Worm (Caenorhabditis elegans) whole organism, L3 larva: Measurements from ENCODE around the gene C26G2.2.

Experiments
- ZK546.5 ChIP-seq: sonication (generic microtip); optimal IDR thresholded peaks from 2 replicates; lab custom pipeline; 2017; ENCODE audit warnings: missing biosample characterization, missing genetic modification characterization
- aly-2 ChIP-seq: fragments of 150-350 bp; optimal IDR thresholded peaks from 2 replicates; lab custom pipeline; 2014; ENCODE audit warnings: missing biosample characterization, missing genetic modification characterization
- ama-1 ChIP-seq: fragments of 150-350 bp; optimal IDR thresholded peaks from 2 replicates; lab custom pipeline; 2018
- ceh-28 ChIP-seq: fragments of 150-350 bp; optimal IDR thresholded peaks from 2 replicates; lab custom pipeline; 2014; ENCODE audit warnings: missing biosample characterization, missing genetic modification reagents, missing genetic modification characterization
- ceh-82 ChIP-seq: fragments of 150-350 bp; optimal IDR thresholded peaks from 2 replicates; lab custom pipeline; 2014; ENCODE audit warnings: missing biosample characterization, missing genetic modification characterization
- ceh-9 ChIP-seq: sonication (generic microtip); optimal IDR thresholded peaks from 2 replicates; lab custom pipeline; 2018; ENCODE audit warnings: missing biosample characterization, missing genetic modification characterization
- daf-12 ChIP-seq: fragments of 150-350 bp; optimal IDR thresholded peaks from 2 replicates; lab custom pipeline; 2014; ENCODE audit warnings: missing biosample characterization, missing genetic modification reagents, missing genetic modification characterization
- egl-5 ChIP-seq: fragments of 150-350 bp; optimal IDR thresholded peaks from 2 replicates; lab custom pipeline; 2017; ENCODE audit warnings: missing biosample characterization, missing genetic modification reagents, missing genetic modification characterization, inconsistent platforms
- elt-1 ChIP-seq: fragments of 150-350 bp; optimal IDR thresholded peaks from 2 replicates; lab custom pipeline; 2014; ENCODE audit warnings: missing biosample characterization, missing genetic modification characterization
- elt-2 ChIP-seq: sonication (generic microtip); optimal IDR thresholded peaks from 2 replicates; lab custom pipeline; 2016; ENCODE audit warnings: missing genetic modification reagents, mild to moderate bottlenecking, missing genetic modification characterization, missing compliant biosample characterization
- elt-3 ChIP-seq, 3 experiments: fragments of 150-350 bp in 1 of 3; sonication (generic microtip) in 2 of 3; optimal IDR thresholded peaks; 2 replicates in 2 of 3; 4 replicates in 1 of 3; lab custom pipeline; 2014 to 2017; ENCODE audit warnings: missing biosample characterization in 3 of 3, missing genetic modification characterization in 3 of 3
- eor-1 ChIP-seq, 2 experiments: fragments of 150-350 bp; optimal IDR thresholded peaks; 2 replicates each; lab custom pipeline; 2014 to 2018; ENCODE audit warnings: missing biosample characterization in 2 of 2, missing genetic modification characterization in 2 of 2
- fkh-10 ChIP-seq: sonication (generic microtip); optimal IDR thresholded peaks from 2 replicates; lab custom pipeline; 2017; ENCODE audit warnings: missing biosample characterization, missing genetic modification reagents, missing genetic modification characterization
- fkh-2 ChIP-seq: fragments of 150-350 bp; optimal IDR thresholded peaks from 2 replicates; lab custom pipeline; 2014; ENCODE audit warnings: missing biosample characterization, missing genetic modification reagents, missing genetic modification characterization
- fos-1 ChIP-seq: fragments of 150-350 bp; optimal IDR thresholded peaks from 2 replicates; lab custom pipeline; 2014; ENCODE audit warnings: missing biosample characterization, missing genetic modification characterization
- hmg-11 ChIP-seq: sonication (generic microtip); optimal IDR thresholded peaks from 2 replicates; lab custom pipeline; 2016; ENCODE audit warnings: missing genetic modification characterization, missing compliant biosample characterization
- lin-15B ChIP-seq: fragments of 150-350 bp; optimal IDR thresholded peaks from 2 replicates; lab custom pipeline; 2014; ENCODE audit warnings: missing biosample characterization, missing genetic modification characterization
- lin-39 ChIP-seq: fragments of 150-350 bp; optimal IDR thresholded peaks from 2 replicates; lab custom pipeline; 2018; ENCODE audit warnings: missing biosample characterization, missing genetic modification reagents, missing genetic modification characterization
- lsy-12 ChIP-seq: sonication (generic microtip); optimal IDR thresholded peaks from 2 replicates; lab custom pipeline; 2016; ENCODE audit warnings: mild to moderate bottlenecking, missing genetic modification characterization, missing compliant biosample characterization
- nfya-1 ChIP-seq: sonication (generic microtip); optimal IDR thresholded peaks from 2 replicates; lab custom pipeline; 2017; ENCODE audit warnings: missing genetic modification characterization, mild to moderate bottlenecking, missing compliant biosample characterization, antibody characterized with exemption, moderate library complexity; ENCODE audit not compliant: insufficient read depth
- nhr-11 ChIP-seq: fragments of 150-350 bp; optimal IDR thresholded peaks from 2 replicates; lab custom pipeline; 2014; ENCODE audit warnings: missing biosample characterization, missing genetic modification characterization
- nhr-12 ChIP-seq: fragments of 150-350 bp; optimal IDR thresholded peaks from 2 replicates; lab custom pipeline; 2014; ENCODE audit warnings: missing biosample characterization, missing genetic modification characterization
- nhr-23 ChIP-seq: fragments of 150-350 bp; optimal IDR thresholded peaks from 2 replicates; lab custom pipeline; 2014; ENCODE audit warnings: missing biosample characterization, missing genetic modification reagents, missing genetic modification characterization
- nhr-237 ChIP-seq: fragments of 150-350 bp; optimal IDR thresholded peaks from 2 replicates; lab custom pipeline; 2014; ENCODE audit warnings: missing biosample characterization, missing genetic modification characterization
- nhr-28 ChIP-seq: fragments of 150-350 bp; optimal IDR thresholded peaks from 2 replicates; lab custom pipeline; 2014; ENCODE audit warnings: missing biosample characterization, missing genetic modification characterization
- nhr-43 ChIP-seq: sonication (generic microtip); optimal IDR thresholded peaks from 2 replicates; lab custom pipeline; 2016; ENCODE audit warnings: mild to moderate bottlenecking, missing genetic modification characterization, missing compliant biosample characterization; ENCODE audit not compliant: poor library complexity, severe bottlenecking
- pha-4 ChIP-seq: fragments of 150-350 bp; optimal IDR thresholded peaks from 2 replicates; lab custom pipeline; 2014; ENCODE audit warnings: missing biosample characterization, missing genetic modification reagents, missing genetic modification characterization
- pqm-1 ChIP-seq: fragments of 150-350 bp; optimal IDR thresholded peaks from 2 replicates; lab custom pipeline; 2017; ENCODE audit warnings: missing biosample characterization, missing genetic modification characterization, inconsistent platforms
- sea-2 ChIP-seq: fragments of 150-350 bp; sonication (generic microtip); optimal IDR thresholded peaks from 4 replicates; lab custom pipeline; 2014; ENCODE audit warnings: missing biosample characterization, missing genetic modification reagents, missing genetic modification characterization
- snpc-4 ChIP-seq: fragments of 150-350 bp; optimal IDR thresholded peaks from 2 replicates; lab custom pipeline; 2014; ENCODE audit warnings: missing biosample characterization, missing genetic modification characterization
- tbx-2 ChIP-seq: sonication (generic microtip); optimal IDR thresholded peaks from 2 replicates; lab custom pipeline; 2016; ENCODE audit warnings: mild to moderate bottlenecking, missing genetic modification characterization, missing compliant biosample characterization
- unc-39 ChIP-seq: sonication (generic microtip); optimal IDR thresholded peaks from 4 replicates; lab custom pipeline; 2017; ENCODE audit warnings: missing biosample characterization, missing genetic modification characterization
- unc-62 ChIP-seq: fragments of 150-350 bp; sonication (generic microtip); optimal IDR thresholded peaks from 4 replicates; lab custom pipeline; 2014; ENCODE audit warnings: missing biosample characterization, missing genetic modification reagents, missing genetic modification characterization
- zag-1 ChIP-seq: fragments of 150-350 bp; optimal IDR thresholded peaks from 2 replicates; lab custom pipeline; 2014; ENCODE audit warnings: missing biosample characterization, missing genetic modification characterization
- ztf-11 ChIP-seq: fragments of 150-350 bp; optimal IDR thresholded peaks from 2 replicates; lab custom pipeline; 2014; ENCODE audit warnings: missing biosample characterization, missing genetic modification characterization
- ztf-4 ChIP-seq: fragments of 150-350 bp; optimal IDR thresholded peaks from 2 replicates; lab custom pipeline; 2014; ENCODE audit warnings: missing biosample characterization, missing genetic modification characterization

C26G2.2 gene

DNA sequence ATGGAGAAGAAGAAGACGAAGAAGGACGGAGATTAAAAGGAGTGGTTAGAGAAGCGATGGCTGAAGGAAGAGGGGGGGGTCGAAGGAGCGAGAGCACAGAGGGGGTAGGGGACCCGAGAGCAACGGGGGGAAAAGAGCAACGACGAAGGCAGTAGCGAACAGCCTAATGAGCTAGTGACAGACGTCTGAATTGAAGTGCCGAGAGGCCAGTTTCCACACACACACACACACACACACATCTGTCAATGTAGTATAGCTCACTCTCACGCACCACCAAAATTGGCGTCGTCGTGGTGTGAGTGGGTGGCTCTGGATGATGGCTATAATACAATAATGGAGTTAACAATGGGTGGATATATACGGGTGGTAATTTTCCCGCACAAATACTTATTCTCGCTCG is 27.4 kb upstream of the C26G2.2 start:
- TF ChIP-seq ztf-11 (tag; lab: Kevin White, UChicago) (no peak), eor-1 (tag; optimal IDR thresholded peaks at IDR 0.05; lab: Kevin White, UChicago) (no peak), hmg-11 (tag; lab: Kevin White, UChicago) (peak; percentile 68), snpc-4 (tag; lab: Kevin White, UChicago) (peak; percentile 13), nhr-237 (tag; lab: Kevin White, UChicago) (no peak), fkh-10 (peak; percentile 23), nhr-23 (tag; lab: Kevin White, UChicago) (no peak), lin-39 (tag; lab: Kevin White, UChicago) (peak; percentile 91), nfya-1 (peak; percentile 64)

- peak; percentile 76 for TF ChIP-seq snpc-4 (tag; lab: Kevin White, UChicago)
- TF ChIP-seq elt-2 (tag; lab: Kevin White, UChicago) = no peak
- TF ChIP-seq, all 47 proteins: peak for 1
Observed at ce11 chrX:14637445-14637844, 26.7 kb upstream of the C26G2.2 start.

- TF ChIP-seq hmg-11 (tag; lab: Kevin White, UChicago) (peak; percentile 15), lin-39 (tag; lab: Kevin White, UChicago) (peak; percentile 42), ceh-28 (no peak), ama-1 (lab: Kevin White, UChicago) (no peak), tbx-2 (peak; percentile 32), fkh-10 (peak; percentile 95), nfya-1 (peak; percentile 71)
Observed at ce11 chrX:14639941-14640340, 24.2 kb upstream of the C26G2.2 start.

ce11 chrX:14645392-14645791 is 18.7 kb upstream of the C26G2.2 start, which contains the start of gene F54E4.4:
F54E4.4 (minus strand) TSS chrX:14645492.
- TF ChIP-seq fos-1 (tag; lab: Kevin White, UChicago) = no peak
- TF ChIP-seq elt-2 (tag; lab: Kevin White, UChicago) = no peak
- no peak for TF ChIP-seq daf-12 (tag; lab: Kevin White, UChicago)
- TF ChIP-seq ceh-28 = no peak
- TF ChIP-seq pha-4 = no peak
- no peak for TF ChIP-seq egl-5 (tag; lab: Kevin White, UChicago)
- no peak for TF ChIP-seq tbx-2
- no peak for TF ChIP-seq lsy-12 (tag; lab: Kevin White, UChicago)
- no peak for TF ChIP-seq pqm-1 (tag; lab: Kevin White, UChicago)
- no peak for TF ChIP-seq eor-1 (tag; optimal IDR thresholded peaks at IDR 0.05; lab: Kevin White, UChicago)
- no peak for TF ChIP-seq nhr-28 (tag; lab: Kevin White, UChicago)
- no peak for TF ChIP-seq unc-62 (GFP tag; lab: Kevin White, UChicago)
- no peak for TF ChIP-seq zag-1 (tag; lab: Kevin White, UChicago)
- no peak for TF ChIP-seq snpc-4 (tag; lab: Kevin White, UChicago)
- no peak for TF ChIP-seq ztf-4 (tag; lab: Kevin White, UChicago)
- TF ChIP-seq ceh-82 (tag; lab: Kevin White, UChicago) = no peak
- TF ChIP-seq ceh-9 (tag; lab: Kevin White, UChicago) = no peak
- TF ChIP-seq unc-39 (tag; lab: Kevin White, UChicago) = no peak
- TF ChIP-seq lin-15B (tag; lab: Kevin White, UChicago) = no peak

ce11 chrX:14649224-14649623 is 14.9 kb upstream of the C26G2.2 start:
- TF ChIP-seq elt-3 (tag; optimal IDR thresholded peaks at IDR 0.05; lab: Kevin White, UChicago) (no peak), snpc-4 (tag; lab: Kevin White, UChicago) (no peak), nhr-43 (tag; lab: Kevin White, UChicago) (no peak), elt-1 (tag; lab: Kevin White, UChicago) (no peak), lin-39 (tag; lab: Kevin White, UChicago) (no peak), nhr-11 (tag; lab: Kevin White, UChicago) (no peak), ceh-28 (no peak), fkh-2 (no peak)
- TF ChIP-seq, all 47 proteins: peak for 0

- TF ChIP-seq fkh-10 = no peak
- no peak for TF ChIP-seq sea-2 (GFP tag; lab: Kevin White, UChicago)
- TF ChIP-seq elt-1 (tag; lab: Kevin White, UChicago) = no peak
- TF ChIP-seq aly-2 (tag; lab: Kevin White, UChicago) = no peak
- TF ChIP-seq nhr-28 (tag; lab: Kevin White, UChicago) = no peak
- no peak for TF ChIP-seq nhr-43 (tag; lab: Kevin White, UChicago)
- TF ChIP-seq lsy-12 (tag; lab: Kevin White, UChicago) = no peak
- TF ChIP-seq nhr-12 (tag; lab: Kevin White, UChicago) = no peak
- TF ChIP-seq tbx-2 = no peak
- no peak for TF ChIP-seq nhr-23 (tag; lab: Kevin White, UChicago)
- TF ChIP-seq ZK546.5 (tag; lab: Kevin White, UChicago) = no peak
- TF ChIP-seq fos-1 (tag; lab: Kevin White, UChicago) = no peak
- no peak for TF ChIP-seq ceh-9 (tag; lab: Kevin White, UChicago)
- TF ChIP-seq pha-4 = no peak
- no peak for TF ChIP-seq lin-39 (tag; lab: Kevin White, UChicago)
- no peak for TF ChIP-seq ztf-11 (tag; lab: Kevin White, UChicago)
Observed at ce11 chrX:14652058-14652457, 12.1 kb upstream of the C26G2.2 start.
